Fruit fly (Drosophila melanogaster): ENCODE data around the gene CG43739.
A peak's percentile ranks its signal among the peaks of the same experiment; 100 is the strongest.

Gene CG43739

dm6 chr2L:20874514-20874913, 44.2 kb downstream of the CG43739 start:
- TF ChIP-seq fkh (GFP tag; optimal IDR thresholded peaks at IDR 0.05): no peak
- no peak for TF ChIP-seq CG8319 (GFP tag; optimal IDR thresholded peaks at IDR 0.05)
- TF ChIP-seq CG10669 (GFP tag; optimal IDR thresholded peaks at IDR 0.05): no peak
- TF ChIP-seq CG1621 (tag; optimal IDR thresholded peaks at IDR 0.05): no peak
- TF ChIP-seq topi (GFP tag; optimal IDR thresholded peaks at IDR 0.05): no peak
- no peak for TF ChIP-seq CG15336 (GFP tag; IDR thresholded peaks at IDR 0.05)
- no peak for TF ChIP-seq Blimp-1 (GFP tag; optimal IDR thresholded peaks at IDR 0.05)
- TF ChIP-seq Ets96B (tag; optimal IDR thresholded peaks at IDR 0.05): no peak
- TF ChIP-seq CG34406 (GFP tag; optimal IDR thresholded peaks at IDR 0.05): no peak
- no peak for TF ChIP-seq CG32006 (GFP tag; optimal IDR thresholded peaks at IDR 0.05)

dm6 chr2L:20869804-20870295, 48.9 kb downstream of the CG43739 start, which contains the start of gene CG14401:
CG14401 (plus strand) TSS chr2L:20869854.
- TF ChIP-seq svp (GFP tag) (peak; percentile 54), CG8119 (GFP tag; IDR thresholded peaks at IDR 0.05) (no peak), Eip75B (GFP tag; optimal IDR thresholded peaks at IDR 0.05) (no peak), Eip78C (GFP tag) (peak; percentile 27)

DNA sequence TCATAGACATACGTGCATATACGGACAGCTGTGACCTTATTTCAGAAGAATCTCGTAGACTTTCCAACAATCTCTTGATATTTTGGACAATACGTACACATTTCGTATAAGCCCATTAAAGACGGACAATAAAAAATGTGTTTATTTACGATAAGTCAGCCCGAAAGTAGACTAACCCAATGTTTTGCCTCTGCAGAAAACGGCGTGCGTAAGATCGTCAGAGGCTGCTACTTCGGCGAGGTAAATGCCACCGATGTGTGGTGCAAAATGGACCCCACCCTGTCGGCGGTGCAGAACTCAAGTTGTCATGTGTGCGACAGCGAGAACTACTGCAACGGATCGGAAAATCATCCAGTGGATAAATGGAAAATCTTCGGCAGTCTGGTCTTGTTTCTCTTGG, 49.8 kb downstream of the CG43739 start:
- TF ChIP-seq fkh (GFP tag; optimal IDR thresholded peaks at IDR 0.05): peak; percentile 6
- TF ChIP-seq eg (GFP tag; IDR thresholded peaks at IDR 0.05): no peak

DNA sequence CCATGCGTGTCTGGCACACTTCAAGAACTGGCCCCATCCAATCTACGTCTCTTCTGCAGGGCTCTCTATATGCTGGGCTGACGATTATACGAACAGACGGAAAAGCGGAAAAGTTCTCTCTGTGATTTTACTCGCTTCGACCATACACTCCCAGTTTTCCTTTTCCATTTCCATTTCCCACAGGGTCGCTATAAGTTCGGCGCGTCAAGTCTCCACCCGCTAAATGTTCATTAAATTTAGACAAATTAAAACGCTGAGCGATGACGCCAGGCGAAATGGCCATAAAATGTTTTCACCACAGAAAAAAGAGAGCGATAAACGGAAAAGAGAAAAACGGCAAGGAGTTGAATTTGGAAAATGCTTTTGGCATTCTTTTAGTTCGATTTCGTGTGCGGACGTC, 51.4 kb downstream of the CG43739 start, which contains the start of gene CG31675:
Gene CG31675 (plus strand): TSS at position 375 of the 400 bp plus-strand sequence.
- TF ChIP-seq CG6163 (GFP tag; IDR thresholded peaks at IDR 0.05) (no peak), cyc (GFP tag; optimal IDR thresholded peaks at IDR 0.05) (no peak), fd59A (GFP tag; optimal IDR thresholded peaks at IDR 0.05) (no peak), fkh (GFP tag; optimal IDR thresholded peaks at IDR 0.05) (no peak), esn (GFP tag; optimal IDR thresholded peaks at IDR 0.05) (no peak), CG15336 (GFP tag; IDR thresholded peaks at IDR 0.05) (no peak), Eip78C (GFP tag) (no peak), CG11294 (GFP tag; IDR thresholded peaks at IDR 0.05) (no peak), OdsH (GFP tag; optimal IDR thresholded peaks at IDR 0.05) (no peak), Ets96B (tag; optimal IDR thresholded peaks at IDR 0.05) (no peak), CG6808 (GFP tag; optimal IDR thresholded peaks at IDR 0.05) (no peak), CG8632 (GFP tag; optimal IDR thresholded peaks at IDR 0.05) (no peak), CG32006 (GFP tag; optimal IDR thresholded peaks at IDR 0.05) (no peak), Eip75B (GFP tag; optimal IDR thresholded peaks at IDR 0.05) (no peak), lz (GFP tag; optimal IDR thresholded peaks at IDR 0.05) (no peak), Met (GFP tag; optimal IDR thresholded peaks at IDR 0.05) (no peak), CG3919 (GFP tag; optimal IDR thresholded peaks at IDR 0.05) (no peak), CG7368 (GFP tag; optimal IDR thresholded peaks at IDR 0.05) (no peak), spab (GFP tag; optimal IDR thresholded peaks at IDR 0.05) (no peak), dsx (GFP tag; optimal IDR thresholded peaks at IDR 0.05; ENCODE audit: poor library complexity, severe bottlenecking) (no peak)

- TF ChIP-seq Ets21C (GFP tag; optimal IDR thresholded peaks at IDR 0.05) (peak; percentile 66), CG8632 (GFP tag; optimal IDR thresholded peaks at IDR 0.05) (peak; percentile 62), CG6163 (GFP tag; IDR thresholded peaks at IDR 0.05) (no peak; the same call in 2 of the 3 replicates), net (GFP tag; optimal IDR thresholded peaks at IDR 0.05) (peak; percentile 76), acj6 (GFP tag; optimal IDR thresholded peaks at IDR 0.05) (peak; percentile 62), CG6276 (GFP tag; optimal IDR thresholded peaks at IDR 0.05) (peak; percentile 87), lz (GFP tag; optimal IDR thresholded peaks at IDR 0.05) (peak; percentile 85), Hr39 (GFP tag; optimal IDR thresholded peaks at IDR 0.05) (peak; percentile 80), Lpt (GFP tag; optimal IDR thresholded peaks at IDR 0.05) (peak; percentile 65), Eip78C (GFP tag) (peak; percentile 92), CG31627 (GFP tag; optimal IDR thresholded peaks at IDR 0.05) (peak; percentile 80), CG6808 (GFP tag; optimal IDR thresholded peaks at IDR 0.05) (peak; percentile 72), CG7368 (GFP tag; optimal IDR thresholded peaks at IDR 0.05) (peak; percentile 89), pdm3 (GFP tag; optimal IDR thresholded peaks at IDR 0.05) (peak; percentile 79), CG6792 (GFP tag; optimal IDR thresholded peaks at IDR 0.05) (peak; percentile 82), Sox102F (GFP tag; optimal IDR thresholded peaks at IDR 0.05) (peak; percentile 85), CG3032 (tag; optimal IDR thresholded peaks at IDR 0.05) (peak; percentile 81), CG6854 (GFP tag; optimal IDR thresholded peaks at IDR 0.05) (no peak), CG10631 (GFP tag; optimal IDR thresholded peaks at IDR 0.05) (peak; percentile 51), CG8319 (GFP tag; optimal IDR thresholded peaks at IDR 0.05) (peak; percentile 89), achi (GFP tag; optimal IDR thresholded peaks at IDR 0.05) (peak; percentile 70), svp (GFP tag) (peak; percentile 90), dsx (GFP tag; optimal IDR thresholded peaks at IDR 0.05; ENCODE audit: poor library complexity, severe bottlenecking) (no peak), Eip75B (GFP tag; optimal IDR thresholded peaks at IDR 0.05) (peak; percentile 80)
These were observed 53.9 kb downstream of the CG43739 start, which contains the start of gene CG9338 for dm6 chr2L:20864764-20865265. CG9338 (plus strand) TSS chr2L:20865215.

All from whole organism, prepupa.